Worm (Caenorhabditis elegans): ENCODE results near the gene pck-3.

pck-3 gene

DNA sequence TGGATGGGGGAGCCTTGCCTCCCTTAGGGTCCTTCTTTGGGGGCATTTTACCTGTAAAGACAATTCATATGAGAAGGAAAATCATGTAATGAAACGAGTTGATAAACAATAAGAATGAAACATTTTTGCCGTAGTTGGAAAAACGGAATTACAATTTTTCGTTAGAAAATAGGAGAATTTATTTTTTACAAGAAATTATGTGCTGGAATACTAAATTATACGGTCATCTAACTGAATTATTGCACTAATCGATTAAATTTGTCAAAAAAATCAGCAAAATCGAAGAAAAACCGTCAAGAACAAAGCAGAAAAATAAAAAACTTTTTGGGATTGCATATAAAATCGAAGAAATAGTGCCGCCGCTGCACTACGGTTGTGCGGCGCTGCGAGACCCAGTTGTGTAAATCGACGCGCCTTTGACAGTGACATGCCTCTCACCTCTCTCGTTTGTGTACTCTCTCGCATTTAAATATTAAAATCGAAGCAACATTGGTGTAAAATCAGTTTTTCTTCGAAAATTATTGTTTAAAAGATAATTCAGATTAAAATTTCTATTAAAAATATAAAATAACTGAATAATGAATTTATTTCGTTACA is 51.2 kb downstream of the pck-3 start, which contains the start of gene rps-25 (continued):
- TF ChIP-seq sptf-1 (tag; optimal IDR thresholded peaks at IDR 0.05): no peak
- peak; percentile 21 for TF ChIP-seq irx-1 (tag; optimal IDR thresholded peaks at IDR 0.05)
- TF ChIP-seq nhr-71 (tag; optimal IDR thresholded peaks at IDR 0.05): peak; percentile 68
- TF ChIP-seq unc-130 (tag; optimal IDR thresholded peaks at IDR 0.05): peak; percentile 59
- TF ChIP-seq hpl-2 (GFP tag; optimal IDR thresholded peaks at IDR 0.05): peak; percentile 15
- no peak for TF ChIP-seq nhr-11 (tag; optimal IDR thresholded peaks at IDR 0.05)

DNA sequence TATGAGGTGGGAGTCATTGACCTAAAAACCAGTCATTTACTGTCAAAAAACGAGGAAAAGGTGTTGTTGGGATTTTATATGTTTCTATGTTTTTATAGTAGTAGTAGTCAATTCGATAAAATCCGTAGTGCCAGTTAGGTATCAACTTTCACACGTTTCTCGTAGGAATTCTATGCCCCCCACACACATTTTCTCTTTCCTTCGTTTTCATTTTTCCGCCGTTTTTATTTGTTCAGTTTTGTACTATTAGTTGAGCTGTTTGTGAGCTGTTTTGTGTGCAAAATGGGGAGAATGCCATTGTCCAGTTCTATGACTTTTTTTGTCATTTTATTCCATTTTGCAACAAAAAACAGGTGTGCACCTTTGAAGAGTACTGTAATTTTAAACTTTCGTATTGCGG is 52.3 kb downstream of the pck-3 start:
- peak; percentile 71 for TF ChIP-seq blmp-1 (tag; optimal IDR thresholded peaks at IDR 0.05)
- no peak for TF ChIP-seq C16A3.4 (tag; optimal IDR thresholded peaks at IDR 0.05)
- TF ChIP-seq ceh-63 (GFP tag; optimal IDR thresholded peaks at IDR 0.05): no peak
